In the genomic region with DNA sequence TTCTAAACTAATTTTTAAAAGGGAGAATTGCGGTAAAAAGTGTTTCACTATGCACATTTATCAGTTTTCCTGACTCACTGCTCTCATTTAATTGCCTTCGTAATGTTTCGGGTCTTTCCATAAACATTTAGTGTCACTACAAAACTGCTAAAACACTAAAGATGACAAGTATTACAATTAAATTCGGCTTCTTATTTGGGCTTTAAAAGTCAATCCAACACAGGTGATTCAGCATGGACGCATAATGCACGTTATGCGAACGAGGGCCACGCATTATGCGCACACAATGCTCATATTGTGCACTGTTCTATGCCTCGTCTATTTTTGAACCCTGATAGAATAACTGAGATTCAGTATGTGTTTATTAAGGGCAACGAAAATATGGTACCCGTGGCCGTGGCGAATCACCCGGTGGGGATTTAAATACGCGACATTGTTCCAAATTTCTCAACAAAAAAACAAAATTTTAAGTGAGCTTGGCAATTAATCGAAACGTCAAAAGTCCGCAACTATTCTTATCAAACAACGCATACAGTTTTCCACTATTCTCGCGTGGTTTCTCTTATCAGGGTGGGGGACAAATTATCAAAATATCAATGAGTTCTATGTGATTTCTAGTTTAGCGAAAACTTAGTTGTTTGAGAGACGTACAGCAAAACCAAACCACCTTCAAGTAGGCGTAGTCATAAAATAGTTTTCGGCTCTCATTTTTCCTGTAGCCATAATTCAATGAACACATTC, we compare ENCODE assay signal across 6 worm cellular contexts.
TF ChIP-seq lines count a peak whose summit lies in the region.

A gene (minus strand): TSS at position 51 of the 741 bp plus-strand sequence.

TF ChIP-seq in whole organism, L1 larva, 84 proteins besides CTCF, POLR2A, EP300 and RAD21:
- no peak for TF ChIP-seq grh-1 (GFP tag; IDR thresholded peaks at IDR 0.05; lab: Robert Waterston, UW)
- TF ChIP-seq elt-2 (tag; optimal IDR thresholded peaks at IDR 0.05; lab: Kevin White, UChicago) = peak; percentile 88

TF ChIP-seq in whole organism, L2 larva, 48 proteins besides CTCF, POLR2A, EP300 and RAD21 (continues in another document):
- TF ChIP-seq mab-5 (tag; optimal IDR thresholded peaks at IDR 0.05; lab: Kevin White, UChicago) (no peak), ceh-16 (tag; optimal IDR thresholded peaks at IDR 0.05; lab: Kevin White, UChicago) (no peak), aly-2 (tag; optimal IDR thresholded peaks at IDR 0.05; lab: Kevin White, UChicago) (no peak), blmp-1 (tag; optimal IDR thresholded peaks at IDR 0.05; lab: Kevin White, UChicago; ENCODE audit: insufficient read depth) (no peak), Y55F3AM.14 (GFP tag; optimal IDR thresholded peaks at IDR 0.05; lab: Kevin White, UChicago) (no peak), nhr-6 (tag; optimal IDR thresholded peaks at IDR 0.05; lab: Kevin White, UChicago) (no peak), skn-1 (tag; optimal IDR thresholded peaks at IDR 0.05; lab: Kevin White, UChicago) (no peak), nhr-129 (tag; optimal IDR thresholded peaks at IDR 0.05; lab: Kevin White, UChicago) (no peak), ama-1 (optimal IDR thresholded peaks at IDR 0.05; lab: Kevin White, UChicago) (no peak), nhr-25 (tag; optimal IDR thresholded peaks at IDR 0.05; lab: Kevin White, UChicago) (no peak), F13H6.1 (tag; optimal IDR thresholded peaks at IDR 0.05; lab: Kevin White, UChicago) (no peak), nhr-23 (tag; optimal IDR thresholded peaks at IDR 0.05; lab: Kevin White, UChicago) (no peak), mdl-1 (tag; optimal IDR thresholded peaks at IDR 0.05; lab: Kevin White, UChicago) (no peak), ZK546.5 (tag; optimal IDR thresholded peaks at IDR 0.05; lab: Kevin White, UChicago) (no peak), nhr-77 (tag; optimal IDR thresholded peaks at IDR 0.05; lab: Kevin White, UChicago) (no peak), ztf-4 (tag; optimal IDR thresholded peaks at IDR 0.05; lab: Kevin White, UChicago) (no peak), fos-1 (tag; optimal IDR thresholded peaks at IDR 0.05; lab: Kevin White, UChicago) (peak; percentile 78)

TF ChIP-seq in whole organism, L3 larva, 47 proteins besides CTCF, POLR2A, EP300 and RAD21:
- TF ChIP-seq elt-2 (tag; optimal IDR thresholded peaks at IDR 0.05; lab: Kevin White, UChicago) (peak; percentile 90), mdl-1 (tag; optimal IDR thresholded peaks at IDR 0.05; lab: Kevin White, UChicago) (no peak), elt-3 (tag; optimal IDR thresholded peaks at IDR 0.05; lab: Kevin White, UChicago) (no peak), ceh-82 (tag; optimal IDR thresholded peaks at IDR 0.05; lab: Kevin White, UChicago) (no peak), lin-39 (tag; optimal IDR thresholded peaks at IDR 0.05; lab: Kevin White, UChicago) (no peak), pqm-1 (tag; optimal IDR thresholded peaks at IDR 0.05; lab: Kevin White, UChicago) (peak; percentile 57), nhr-28 (tag; optimal IDR thresholded peaks at IDR 0.05; lab: Kevin White, UChicago) (no peak)

TF ChIP-seq in whole organism, L4 larva, 104 proteins besides CTCF, POLR2A, EP300 and RAD21 (continues in another document):
- TF ChIP-seq lin-15B (tag; optimal IDR thresholded peaks at IDR 0.05; lab: Kevin White, UChicago) (no peak), lin-38 (GFP tag; IDR thresholded peaks at IDR 0.05; lab: Robert Waterston, UW) (no peak), nhr-42 (GFP tag; IDR thresholded peaks at IDR 0.05; lab: Robert Waterston, UW) (no peak), egl-27 (tag; optimal IDR thresholded peaks at IDR 0.05; lab: Kevin White, UChicago) (no peak), mep-1 (tag; optimal IDR thresholded peaks at IDR 0.05; lab: Kevin White, UChicago) (no peak), daf-19 (GFP tag; conservative IDR thresholded peaks at IDR 0.05; lab: Robert Waterston, UW) (no peak), nhr-25 (tag; optimal IDR thresholded peaks at IDR 0.05; lab: Kevin White, UChicago; ENCODE audit: borderline replicate concordance, insufficient read depth) (no peak), lin-29 (GFP tag; IDR thresholded peaks at IDR 0.05; lab: Robert Waterston, UW) (no peak), cey-2 (tag; optimal IDR thresholded peaks at IDR 0.05; lab: Kevin White, UChicago; ENCODE audit: borderline replicate concordance, insufficient read depth) (no peak), ceh-44 (GFP tag; IDR thresholded peaks at IDR 0.05; lab: Robert Waterston, UW) (no peak), dpl-1 (GFP tag; optimal IDR thresholded peaks at IDR 0.05; lab: Kevin White, UChicago) (no peak), tag-97 (GFP tag; IDR thresholded peaks at IDR 0.05; lab: Robert Waterston, UW) (no peak), T20F7.1 (GFP tag; optimal IDR thresholded peaks at IDR 0.05; lab: Kevin White, UChicago) (no peak), rbr-2 (tag; optimal IDR thresholded peaks at IDR 0.05; lab: Kevin White, UChicago) (no peak), nhr-41 (GFP tag; IDR thresholded peaks at IDR 0.05; lab: Robert Waterston, UW) (no peak), jun-1 (tag; optimal IDR thresholded peaks at IDR 0.05; lab: Kevin White, UChicago) (no peak), nhr-48 (tag; optimal IDR thresholded peaks at IDR 0.05; lab: Kevin White, UChicago) (no peak), ztf-11 (tag; optimal IDR thresholded peaks at IDR 0.05; lab: Kevin White, UChicago) (no peak), spr-3 (GFP tag; optimal IDR thresholded peaks at IDR 0.05; lab: Kevin White, UChicago) (no peak), lin-13 (GFP tag; optimal IDR thresholded peaks at IDR 0.05; lab: Kevin White, UChicago) (no peak), lsy-2 (tag; optimal IDR thresholded peaks at IDR 0.05; lab: Kevin White, UChicago) (no peak)

TF ChIP-seq in whole organism, late embryonic, 69 proteins besides CTCF, POLR2A, EP300 and RAD21:
- TF ChIP-seq elt-2 (tag; optimal IDR thresholded peaks at IDR 0.05; lab: Kevin White, UChicago) = peak; percentile 63
- no peak for TF ChIP-seq Y22D7AL.16 (tag; optimal IDR thresholded peaks at IDR 0.05; lab: Kevin White, UChicago)
- no peak for TF ChIP-seq T23F11.4 (GFP tag; optimal IDR thresholded peaks at IDR 0.05; lab: Kevin White, UChicago)

TF ChIP-seq in whole organism, young adult, 124 proteins besides CTCF, POLR2A, EP300 and RAD21:
- TF ChIP-seq B0261.1 (tag; optimal IDR thresholded peaks at IDR 0.05; lab: Kevin White, UChicago) (no peak), nhr-80 (tag; optimal IDR thresholded peaks at IDR 0.05; lab: Kevin White, UChicago) (peak; percentile 80)
